Fruit fly (Drosophila melanogaster) whole organism, embryonic: Measurements from ENCODE around the gene Pka-C1.

Source experiments
- Ada2b ChIP-seq: fragments of 200-800 bp; sonication (Bioruptor generic); IDR thresholded peaks from 2 replicates; pipeline ENCODE4 v1.3.6; 2022; ENCODE audit warnings: missing biosample characterization, missing genetic modification characterization
- Aef1 ChIP-seq: fragments of 200-800 bp; sonication (Bioruptor generic); IDR thresholded peaks from 3 replicates; pipeline ENCODE4 v1.3.6; 2022; ENCODE audit warnings: missing biosample characterization, missing genetic modification characterization
- Bteb2 ChIP-seq: fragments of 200-800 bp; sonication (Bioruptor generic); optimal IDR thresholded peaks from 2 replicates; lab custom pipeline; 2016; ENCODE audit warnings: missing biosample characterization, missing genetic modification characterization
- CG11247 ChIP-seq: fragments of 200-800 bp; sonication (Bioruptor generic); IDR thresholded peaks from 2 replicates; pipeline ENCODE4 v1.3.6; 2022; ENCODE audit warnings: missing biosample characterization, missing genetic modification characterization
- CG12155 ChIP-seq: fragments of 200-800 bp; sonication (Bioruptor generic); optimal IDR thresholded peaks from 3 replicates; lab custom pipeline; 2016; ENCODE audit warnings: missing biosample characterization, missing genetic modification characterization
- CG12299 ChIP-seq: fragments of 200-800 bp; sonication (Bioruptor generic); optimal IDR thresholded peaks from 2 replicates; lab custom pipeline; 2018; ENCODE audit warnings: missing biosample characterization, mild to moderate bottlenecking, missing genetic modification characterization
- CG12659 ChIP-seq: fragments of 200-800 bp; sonication (Bioruptor generic); optimal IDR thresholded peaks from 3 replicates; lab custom pipeline; 2017; ENCODE audit warnings: mild to moderate bottlenecking, missing biosample characterization, missing genetic modification reagents, missing genetic modification characterization
- CG15601 ChIP-seq: fragments of 200-800 bp; sonication (Bioruptor generic); optimal IDR thresholded peaks from 3 replicates; lab custom pipeline; 2019; ENCODE audit warnings: missing biosample characterization, mild to moderate bottlenecking, missing genetic modification characterization, moderate library complexity
- CG17802 ChIP-seq: fragments of 200-800 bp; sonication (Bioruptor generic); optimal IDR thresholded peaks from 2 replicates; lab custom pipeline; 2018; ENCODE audit warnings: missing biosample characterization, mild to moderate bottlenecking, missing genetic modification characterization, moderate library complexity
- CG17829 ChIP-seq: fragments of 200-800 bp; optimal IDR thresholded peaks from 2 replicates; lab custom pipeline; 2019; ENCODE audit warnings: missing biosample characterization, mild to moderate bottlenecking, missing genetic modification characterization, moderate library complexity
- CG18599 ChIP-seq: fragments of 200-800 bp; sonication (Bioruptor generic); optimal IDR thresholded peaks from 3 replicates; lab custom pipeline; 2017; ENCODE audit warnings: missing biosample characterization, missing genetic modification characterization, mild to moderate bottlenecking, moderate library complexity, missing genetic modification reagents
- CG2678 ChIP-seq: fragments of 200-800 bp; sonication (Bioruptor generic); optimal IDR thresholded peaks from 3 replicates; lab custom pipeline; 2019; ENCODE audit warnings: missing biosample characterization, mild to moderate bottlenecking, missing genetic modification characterization, moderate library complexity
- CG30431 ChIP-seq: fragments of 200-800 bp; sonication (Bioruptor generic); optimal IDR thresholded peaks from 2 replicates; lab custom pipeline; 2017; ENCODE audit warnings: missing biosample characterization, missing genetic modification characterization
- CG31365 ChIP-seq: fragments of 200-800 bp; sonication (Bioruptor generic); optimal IDR thresholded peaks from 2 replicates; lab custom pipeline; 2018; ENCODE audit warnings: missing biosample characterization, mild to moderate bottlenecking, missing genetic modification characterization
- CG33213 ChIP-seq: fragments of 200-800 bp; sonication (Bioruptor generic); optimal IDR thresholded peaks from 3 replicates; lab custom pipeline; 2016; ENCODE audit warnings: missing biosample characterization, missing genetic modification characterization
- CG3847 ChIP-seq: fragments of 200-800 bp; sonication (Bioruptor generic); IDR thresholded peaks from 2 replicates; pipeline ENCODE4 v1.3.6; 2022; ENCODE audit warnings: missing biosample characterization, missing genetic modification characterization
- CG7987 ChIP-seq: fragments of 200-800 bp; sonication (Bioruptor generic); optimal IDR thresholded peaks from 2 replicates; lab custom pipeline; 2018; ENCODE audit warnings: missing biosample characterization, mild to moderate bottlenecking, missing genetic modification characterization, moderate library complexity
- CG8290 ChIP-seq, 3 experiments: fragments of 200-800 bp; sonication (Bioruptor generic); optimal IDR thresholded peaks; 2 replicates each; lab custom pipeline; 2016 to 2019; ENCODE audit warnings: missing biosample characterization in 3 of 3, missing genetic modification characterization in 3 of 3, mild to moderate bottlenecking in 2 of 3, moderate library complexity in 1 of 3
- CG8924 ChIP-seq: fragments of 200-800 bp; optimal IDR thresholded peaks from 3 replicates; lab custom pipeline; 2019; ENCODE audit warnings: missing biosample characterization, mild to moderate bottlenecking, missing genetic modification characterization, moderate library complexity
- CG9876 ChIP-seq: fragments of 200-800 bp; sonication (Bioruptor generic); optimal IDR thresholded peaks from 2 replicates; lab custom pipeline; 2016; ENCODE audit warnings: missing biosample characterization, missing genetic modification characterization
- CTCF ChIP-seq: fragments of 200-800 bp; sonication (Bioruptor generic); optimal IDR thresholded peaks from 2 replicates; lab custom pipeline; 2017; ENCODE audit warnings: missing biosample characterization, mild to moderate bottlenecking, missing genetic modification characterization, moderate library complexity
- Camta ChIP-seq: fragments of 200-800 bp; sonication (Bioruptor generic); optimal IDR thresholded peaks from 2 replicates; lab custom pipeline; 2016; ENCODE audit warnings: missing biosample characterization, missing genetic modification characterization
- Chrac-16 ChIP-seq: fragments of 200-800 bp; sonication (Bioruptor generic); optimal IDR thresholded peaks from 3 replicates; lab custom pipeline; 2016; ENCODE audit warnings: missing biosample characterization, missing genetic modification characterization
- CoRest ChIP-seq: fragments of 200-800 bp; sonication (Bioruptor generic); optimal IDR thresholded peaks from 3 replicates; lab custom pipeline; 2018; ENCODE audit warnings: missing biosample characterization, mild to moderate bottlenecking, missing genetic modification characterization, moderate library complexity
- D19A ChIP-seq: fragments of 200-800 bp; optimal IDR thresholded peaks from 3 replicates; lab custom pipeline; 2019; ENCODE audit warnings: missing biosample characterization, mild to moderate bottlenecking, missing genetic modification characterization, moderate library complexity
- Dip2 ChIP-seq: fragments of 200-800 bp; sonication (Bioruptor generic); IDR thresholded peaks from 2 replicates; pipeline ENCODE4 v1.3.6; 2022; ENCODE audit warnings: missing biosample characterization, missing genetic modification characterization
- Ets97D ChIP-seq: fragments of 200-800 bp; sonication (Bioruptor generic); optimal IDR thresholded peaks from 3 replicates; lab custom pipeline; 2016; ENCODE audit warnings: missing biosample characterization, missing genetic modification characterization
- Max ChIP-seq: fragments of 200-800 bp; sonication (Bioruptor generic); optimal IDR thresholded peaks from 2 replicates; lab custom pipeline; 2016; ENCODE audit warnings: missing biosample characterization, mild to moderate bottlenecking, missing genetic modification characterization
- Nf-YA ChIP-seq: fragments of 200-800 bp; sonication (Bioruptor generic); IDR thresholded peaks from 2 replicates; pipeline ENCODE4 v1.3.6; 2022; ENCODE audit warnings: missing biosample characterization, missing genetic modification characterization
- Optix ChIP-seq: fragments of 200-800 bp; sonication (Bioruptor generic); IDR thresholded peaks from 3 replicates; pipeline ENCODE4 v1.3.6; 2022; ENCODE audit warnings: missing biosample characterization, missing genetic modification characterization
- Ptx1 ChIP-seq: fragments of 200-800 bp; sonication (Bioruptor generic); IDR thresholded peaks from 2 replicates; pipeline ENCODE4 v1.3.6; 2022; ENCODE audit warnings: missing biosample characterization, missing genetic modification characterization
- Side ChIP-seq: fragments of 200-800 bp; sonication (Bioruptor generic); optimal IDR thresholded peaks from 2 replicates; lab custom pipeline; 2016; ENCODE audit warnings: missing biosample characterization, missing genetic modification characterization
- Sry-δ ChIP-seq: fragments of 200-800 bp; sonication (Bioruptor generic); optimal IDR thresholded peaks from 2 replicates; lab custom pipeline; 2016; ENCODE audit warnings: missing biosample characterization, missing genetic modification characterization
- Xrp1 ChIP-seq: fragments of 200-800 bp; sonication (Bioruptor generic); IDR thresholded peaks from 2 replicates; pipeline ENCODE4 v1.3.6; 2022; ENCODE audit warnings: missing biosample characterization, missing genetic modification characterization
- ab ChIP-seq: fragments of 200-800 bp; sonication (Bioruptor generic); optimal IDR thresholded peaks from 2 replicates; lab custom pipeline; 2016; ENCODE audit warnings: missing biosample characterization, missing genetic modification characterization
- corto ChIP-seq: fragments of 200-800 bp; sonication (Bioruptor generic); optimal IDR thresholded peaks from 2 replicates; lab custom pipeline; 2016; ENCODE audit warnings: missing biosample characterization, mild to moderate bottlenecking, missing genetic modification characterization, moderate library complexity
- dmrt11E ChIP-seq: fragments of 200-800 bp; sonication (Bioruptor generic); optimal IDR thresholded peaks from 3 replicates; lab custom pipeline; 2018; ENCODE audit warnings: missing biosample characterization, mild to moderate bottlenecking, missing genetic modification characterization, moderate library complexity
- dpn ChIP-seq, 2 experiments: fragments of 200-800 bp; sonication (Bioruptor generic); optimal IDR thresholded peaks; 3 replicates each; lab custom pipeline; 2016; ENCODE audit warnings: missing biosample characterization in 2 of 2, missing genetic modification characterization in 2 of 2
- dysf ChIP-seq: fragments of 200-800 bp; sonication (Bioruptor generic); IDR thresholded peaks from 3 replicates; pipeline ENCODE4 v1.3.6; 2022; ENCODE audit warnings: missing biosample characterization, missing genetic modification characterization
- exex ChIP-seq: fragments of 200-800 bp; sonication (Bioruptor generic); optimal IDR thresholded peaks from 4 replicates; lab custom pipeline; 2018; ENCODE audit warnings: missing biosample characterization, mild to moderate bottlenecking, missing genetic modification characterization, moderate library complexity
- fd96Cb ChIP-seq: fragments of 200-800 bp; sonication (Bioruptor generic); optimal IDR thresholded peaks from 2 replicates; lab custom pipeline; 2018; ENCODE audit warnings: missing biosample characterization, mild to moderate bottlenecking, missing genetic modification characterization, moderate library complexity
- fru ChIP-seq: fragments of >200 bp; optimal IDR thresholded peaks from 2 replicates; lab custom pipeline; 2017
- gsb-n ChIP-seq: fragments of 200-800 bp; sonication (Bioruptor generic); optimal IDR thresholded peaks from 3 replicates; lab custom pipeline; 2018; ENCODE audit warnings: missing biosample characterization, mild to moderate bottlenecking, missing genetic modification characterization
- hb ChIP-seq: fragments of 200-800 bp; sonication (Bioruptor generic); IDR thresholded peaks from 3 replicates; pipeline ENCODE4 v1.3.6; 2022; ENCODE audit warnings: missing biosample characterization, missing genetic modification characterization; ENCODE audit not compliant: partially characterized antibody
- slp2 ChIP-seq: fragments of 200-800 bp; sonication (Bioruptor generic); optimal IDR thresholded peaks from 2 replicates; lab custom pipeline; 2016; ENCODE audit warnings: missing biosample characterization, missing genetic modification characterization
- sna ChIP-seq: fragments of 200-800 bp; sonication (Bioruptor generic); IDR thresholded peaks from 2 replicates; pipeline ENCODE4 v1.3.6; 2022; ENCODE audit warnings: missing biosample characterization, missing genetic modification characterization; ENCODE audit not compliant: partially characterized antibody
- stwl ChIP-seq: fragments of 200-800 bp; sonication (Bioruptor generic); optimal IDR thresholded peaks from 3 replicates; lab custom pipeline; 2018; ENCODE audit warnings: missing biosample characterization, mild to moderate bottlenecking, missing genetic modification characterization, moderate library complexity
- sug ChIP-seq: fragments of 200-800 bp; optimal IDR thresholded peaks from 2 replicates; lab custom pipeline; 2019; ENCODE audit warnings: missing biosample characterization, mild to moderate bottlenecking, missing genetic modification characterization, moderate library complexity
- tap ChIP-seq: fragments of 200-800 bp; optimal IDR thresholded peaks from 3 replicates; lab custom pipeline; 2019; ENCODE audit warnings: missing biosample characterization, mild to moderate bottlenecking, missing genetic modification characterization, moderate library complexity
- tup ChIP-seq: fragments of 200-800 bp; sonication (Bioruptor generic); optimal IDR thresholded peaks from 2 replicates; lab custom pipeline; 2016; ENCODE audit warnings: missing biosample characterization, mild to moderate bottlenecking, missing genetic modification characterization, moderate library complexity
- unpg ChIP-seq: fragments of 200-800 bp; sonication (Bioruptor generic); optimal IDR thresholded peaks from 3 replicates; lab custom pipeline; 2018; ENCODE audit warnings: missing biosample characterization, mild to moderate bottlenecking, missing genetic modification characterization, moderate library complexity

Pka-C1 gene

dm6 chr2L:9693924-9694610 lies 5.0 kb downstream of the Pka-C1 start (continued):
- TF ChIP-seq Chrac-16 (GFP tag; lab: Kevin White, UChicago) (no peak), Max (GFP tag; lab: Kevin White, UChicago) (no peak), sna (GFP tag; lab: Robert Waterston, UW) (no peak), Dip2 (GFP tag; lab: Robert Waterston, UW) (no peak), ab (no peak), sug (tag; lab: Kevin White, UChicago) (peak; percentile 84), tap (peak; percentile 33), tup (GFP tag; lab: Kevin White, UChicago) (no peak), stwl (tag; lab: Kevin White, UChicago) (no peak), exex (tag; lab: Kevin White, UChicago) (peak; percentile 89), CG9876 (GFP tag; lab: Kevin White, UChicago) (no peak), D19A (tag; lab: Kevin White, UChicago) (no peak), CG12659 (GFP tag; lab: Kevin White, UChicago) (no peak), corto (GFP tag; lab: Kevin White, UChicago) (no peak), Bteb2 (GFP tag; lab: Kevin White, UChicago) (no peak), Aef1 (no peak), dpn (GFP tag; optimal IDR thresholded peaks at IDR 0.05; lab: Kevin White, UChicago) (no peak), CG18599 (GFP tag; lab: Kevin White, UChicago) (peak; percentile 23), CG12299 (no peak), CG12155 (GFP tag; lab: Kevin White, UChicago) (no peak), CG30431 (no peak), Ets97D (GFP tag; lab: Kevin White, UChicago) (no peak), CG7987 (peak; percentile 4), Camta (GFP tag; lab: Kevin White, UChicago) (no peak), CTCF (GFP tag; lab: Kevin White, UChicago) (no peak), Optix (GFP tag; lab: Robert Waterston, UW) (no peak), unpg (GFP tag; lab: Kevin White, UChicago) (no peak), Xrp1 (no peak), CG33213 (GFP tag; lab: Kevin White, UChicago) (no peak), gsb-n (tag; lab: Kevin White, UChicago) (no peak), dmrt11E (tag; lab: Kevin White, UChicago) (no peak), fru (lab: Kevin White, UChicago) (no peak), CG2678 (tag; lab: Kevin White, UChicago) (peak; percentile 27), Ada2b (GFP tag; lab: Robert Waterston, UW) (no peak), CG31365 (tag; lab: Kevin White, UChicago) (no peak), CG3847 (GFP tag; lab: Robert Waterston, UW) (no peak), CG17802 (tag; lab: Kevin White, UChicago) (no peak), CG15601 (no peak), CG8290 (GFP tag; optimal IDR thresholded peaks at IDR 0.05; lab: Kevin White, UChicago) (no peak), CG8290 (tag; optimal IDR thresholded peaks at IDR 0.05; lab: Kevin White, UChicago) (peak in 1 of 2 experiments; percentile 28), CG17829 (tag; lab: Kevin White, UChicago) (no peak), hb (GFP tag; lab: Robert Waterston, UW) (no peak), Sry-δ (GFP tag; lab: Kevin White, UChicago) (no peak), CG8924 (tag; lab: Kevin White, UChicago) (no peak), fd96Cb (no peak), Side (GFP tag; lab: Kevin White, UChicago) (no peak), Nf-YA (no peak), dysf (no peak), Ptx1 (GFP tag; lab: Robert Waterston, UW) (no peak), slp2 (no peak), CoRest (tag; lab: Kevin White, UChicago) (no peak), CG11247 (no peak)
